Fruit fly (Drosophila melanogaster): ENCODE results near the gene rho-4.

- no peak for TF ChIP-seq CG8478 (optimal IDR thresholded peaks at IDR 0.05)
- TF ChIP-seq CTCF (optimal IDR thresholded peaks at IDR 0.05): no peak
Measured at dm6 chrX:11550078-11550477, 49.6 kb upstream of the rho-4 start.
